Fruit fly (Drosophila melanogaster) whole organism, adult: ENCODE data around the gene Sec5.

Source experiments
- CG33017 ChIP-seq: fragments of 200-800 bp; sonication (Bioruptor generic); optimal IDR thresholded peaks from 2 replicates; lab custom pipeline; 2018; ENCODE audit warnings: missing biosample characterization, mild to moderate bottlenecking, missing genetic modification characterization, moderate library complexity
- Crg-1 ChIP-seq: fragments of 200-800 bp; sonication (Bioruptor generic); optimal IDR thresholded peaks from 2 replicates; lab custom pipeline; 2016; ENCODE audit warnings: missing biosample characterization, missing genetic modification characterization
- Hr96 ChIP-seq: fragments of 200-800 bp; sonication (Bioruptor generic); optimal IDR thresholded peaks from 2 replicates; lab custom pipeline; 2016; ENCODE audit warnings: missing biosample characterization, missing genetic modification characterization

DNA sequence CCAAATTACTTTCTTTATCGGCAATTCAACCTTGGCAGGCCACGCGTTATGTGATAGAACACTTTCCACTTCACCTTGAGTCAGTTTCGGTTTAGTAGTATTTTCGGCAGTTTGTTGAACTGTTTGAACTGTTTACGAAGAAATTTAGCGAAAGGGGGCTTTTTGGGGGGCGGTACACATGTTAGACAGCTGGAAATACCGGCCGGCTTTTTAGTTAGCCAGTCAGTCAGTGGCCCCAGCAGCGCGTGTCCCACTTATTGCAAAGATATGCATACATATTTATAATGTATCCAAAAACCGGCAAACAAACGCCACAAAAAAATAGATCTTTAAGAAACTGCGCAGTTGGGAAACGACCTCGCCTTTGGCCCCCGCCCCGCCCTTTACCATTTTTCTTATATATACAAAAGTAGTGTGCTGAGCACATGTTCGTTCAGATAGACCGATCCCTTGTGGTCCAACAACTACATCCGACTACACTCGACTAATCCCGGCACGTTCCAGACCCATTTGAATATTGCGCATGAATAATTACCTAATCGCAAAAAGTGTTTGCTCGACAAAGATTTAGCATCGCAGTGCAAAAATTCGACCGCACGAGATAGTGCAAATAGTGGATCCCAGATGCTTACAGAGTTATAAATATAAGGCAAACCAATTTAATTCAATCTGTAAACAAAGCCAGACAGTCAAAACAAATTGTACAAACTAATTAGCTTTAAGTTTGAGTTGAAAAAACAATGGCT, 22.8 kb downstream of the Sec5 start:
- TF ChIP-seq Hr96 (no peak), CG33017 (no peak), Crg-1 (GFP tag; lab: Kevin White, UChicago) (no peak)
